Worm (Caenorhabditis elegans) whole organism, young adult: ENCODE results near the gene Y53C12A.8.

Experiments
- F57A8.1 ChIP-seq: fragments of 200-800 bp; sonication (Bioruptor generic); optimal IDR thresholded peaks from 2 replicates; lab custom pipeline; 2018; ENCODE audit warnings: mild to moderate bottlenecking, missing genetic modification characterization, moderate library complexity, missing compliant biosample characterization
- Y79H2A.3 ChIP-seq: fragments of 200-800 bp; sonication (Bioruptor generic); conservative IDR thresholded peaks from 2 replicates; pipeline ENCODE4 v1.3.6; 2022; ENCODE audit warnings: missing genetic modification reagents, missing genetic modification characterization, missing compliant biosample characterization
- atf-7 ChIP-seq: sonication (generic microtip); optimal IDR thresholded peaks from 2 replicates; lab custom pipeline; 2017; ENCODE audit warnings: mild to moderate bottlenecking, missing genetic modification characterization, missing compliant biosample characterization
- attf-6 ChIP-seq: fragments of 200-800 bp; sonication (Bioruptor generic); IDR thresholded peaks from 2 replicates; pipeline ENCODE4 v1.3.6; 2022; ENCODE audit warnings: missing genetic modification reagents, missing genetic modification characterization, missing compliant biosample characterization
- hmg-20 ChIP-seq: fragments of 200-800 bp; sonication (Bioruptor generic); IDR thresholded peaks from 2 replicates; pipeline ENCODE4 v1.3.6; 2022; ENCODE audit warnings: missing genetic modification reagents, missing genetic modification characterization, missing compliant biosample characterization
- lag-1 ChIP-seq: fragments of 200-800 bp; sonication (Bioruptor generic); IDR thresholded peaks from 2 replicates; pipeline ENCODE4 v1.3.6; 2022; ENCODE audit warnings: missing genetic modification reagents, missing genetic modification characterization, missing compliant biosample characterization
- sea-2 ChIP-seq: fragments of 200-800 bp; sonication (Bioruptor generic); IDR thresholded peaks from 2 replicates; pipeline ENCODE4 v1.3.6; 2022; ENCODE audit warnings: missing genetic modification characterization, missing compliant biosample characterization
- ztf-3 ChIP-seq: fragments of 200-800 bp; sonication (Bioruptor generic); optimal IDR thresholded peaks from 2 replicates; lab custom pipeline; 2018; ENCODE audit warnings: mild to moderate bottlenecking, missing genetic modification characterization, missing compliant biosample characterization

DNA sequence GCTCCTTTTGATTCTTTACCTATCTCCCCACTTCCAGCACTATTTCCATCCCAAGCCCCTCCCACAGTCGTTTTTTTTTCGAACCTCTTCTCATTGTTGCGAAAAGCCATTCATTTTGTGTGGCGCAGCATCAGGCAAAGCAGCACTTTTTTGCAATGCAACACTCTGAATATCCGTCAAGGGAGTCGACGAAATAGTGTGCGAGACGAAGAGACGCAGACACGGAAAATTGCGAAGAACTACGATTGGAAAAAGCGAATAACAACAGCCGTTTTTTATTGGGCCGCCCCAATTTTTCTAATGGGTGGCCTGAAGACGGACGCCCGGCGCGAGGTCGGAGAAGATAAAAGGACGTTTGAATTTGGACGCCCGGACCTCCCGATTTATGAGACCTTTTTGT, 29.6 kb upstream of the Y53C12A.8 start:
- TF ChIP-seq sea-2 (GFP tag; lab: Robert Waterston, UW) (no peak), Y79H2A.3 (no peak), hmg-20 (GFP tag; lab: Robert Waterston, UW) (no peak), atf-7 (tag; lab: Kevin White, UChicago) (no peak), attf-6 (GFP tag; lab: Robert Waterston, UW) (no peak), ztf-3 (GFP tag; lab: Kevin White, UChicago) (no peak), F57A8.1 (GFP tag; lab: Kevin White, UChicago) (no peak), lag-1 (no peak)
